Fruit fly (Drosophila melanogaster) whole organism, embryonic: ENCODE data around the gene tral.

Experiments used
- Atf6 ChIP-seq: fragments of 200-800 bp; sonication (Bioruptor generic); IDR thresholded peaks from 2 replicates; pipeline ENCODE4 v1.3.6; 2022; ENCODE audit warnings: missing biosample characterization, missing genetic modification characterization
- BEAF-32 ChIP-seq: fragments of 200-800 bp; sonication (Bioruptor generic); optimal IDR thresholded peaks from 3 replicates; lab custom pipeline; 2017; ENCODE audit warnings: missing biosample characterization, missing genetic modification characterization, mild to moderate bottlenecking, moderate library complexity, missing genetic modification reagents
- CG10274 ChIP-seq: fragments of 200-800 bp; sonication (Bioruptor generic); optimal IDR thresholded peaks from 3 replicates; lab custom pipeline; 2017; ENCODE audit warnings: missing biosample characterization, mild to moderate bottlenecking, missing genetic modification characterization
- CG10462 ChIP-seq: fragments of 200-800 bp; sonication (Bioruptor generic); optimal IDR thresholded peaks from 2 replicates; lab custom pipeline; 2016; ENCODE audit warnings: missing biosample characterization, missing genetic modification characterization
- CG11696 ChIP-seq: fragments of 200-800 bp; sonication (Bioruptor generic); IDR thresholded peaks from 2 replicates; pipeline ENCODE4 v1.3.6; 2022; ENCODE audit warnings: missing biosample characterization, missing genetic modification characterization
- CG15514 ChIP-seq: fragments of 200-800 bp; sonication (Bioruptor generic); optimal IDR thresholded peaks from 3 replicates; lab custom pipeline; 2017; ENCODE audit warnings: missing biosample characterization, missing genetic modification characterization, mild to moderate bottlenecking, moderate library complexity, missing genetic modification reagents
- CG17186 ChIP-seq: fragments of 200-800 bp; sonication (Bioruptor generic); optimal IDR thresholded peaks from 3 replicates; lab custom pipeline; 2017; ENCODE audit warnings: missing biosample characterization, missing genetic modification reagents, missing genetic modification characterization
- CG17802 ChIP-seq: fragments of 200-800 bp; sonication (Bioruptor generic); optimal IDR thresholded peaks from 2 replicates; lab custom pipeline; 2018; ENCODE audit warnings: missing biosample characterization, mild to moderate bottlenecking, missing genetic modification characterization, moderate library complexity
- CG18262 ChIP-seq: fragments of 200-800 bp; optimal IDR thresholded peaks from 3 replicates; lab custom pipeline; 2019; ENCODE audit warnings: missing biosample characterization, mild to moderate bottlenecking, missing genetic modification characterization, moderate library complexity
- CG2116 ChIP-seq: fragments of 200-800 bp; sonication (Bioruptor generic); optimal IDR thresholded peaks from 3 replicates; lab custom pipeline; 2018; ENCODE audit warnings: missing biosample characterization, mild to moderate bottlenecking, missing genetic modification characterization
- CG33213 ChIP-seq: fragments of 200-800 bp; sonication (Bioruptor generic); optimal IDR thresholded peaks from 3 replicates; lab custom pipeline; 2016; ENCODE audit warnings: missing biosample characterization, missing genetic modification characterization
- CG34224 ChIP-seq: fragments of 200-800 bp; sonication (Bioruptor generic); IDR thresholded peaks from 3 replicates; pipeline ENCODE4 v1.3.6; 2022; ENCODE audit warnings: missing biosample characterization, missing genetic modification characterization; ENCODE audit not compliant: partially characterized antibody
- CG34422 ChIP-seq: fragments of 200-800 bp; sonication (Bioruptor generic); IDR thresholded peaks from 3 replicates; pipeline ENCODE4 v1.3.6; 2022; ENCODE audit warnings: missing biosample characterization, missing genetic modification characterization
- CG4328 ChIP-seq: fragments of 200-800 bp; sonication (Bioruptor generic); optimal IDR thresholded peaks from 3 replicates; lab custom pipeline; 2017; ENCODE audit warnings: missing biosample characterization, missing genetic modification reagents, missing genetic modification characterization
- CG9797 ChIP-seq: fragments of 200-800 bp; sonication (Bioruptor generic); optimal IDR thresholded peaks from 3 replicates; lab custom pipeline; 2018; ENCODE audit warnings: missing biosample characterization, mild to moderate bottlenecking, missing genetic modification characterization
- CG9817 ChIP-seq: fragments of 200-800 bp; sonication (Bioruptor generic); optimal IDR thresholded peaks from 2 replicates; lab custom pipeline; 2018; ENCODE audit warnings: missing biosample characterization, mild to moderate bottlenecking, missing genetic modification characterization, moderate library complexity
- CHES-1-like ChIP-seq: fragments of 200-800 bp; sonication (Bioruptor generic); optimal IDR thresholded peaks from 2 replicates; lab custom pipeline; 2016; ENCODE audit warnings: missing biosample characterization, missing genetic modification characterization
- CTCF ChIP-seq: fragments of 200-800 bp; sonication (Bioruptor generic); optimal IDR thresholded peaks from 2 replicates; lab custom pipeline; 2017; ENCODE audit warnings: missing biosample characterization, mild to moderate bottlenecking, missing genetic modification characterization, moderate library complexity
- Dref ChIP-seq: fragments of 200-800 bp; sonication (Bioruptor generic); IDR thresholded peaks from 2 replicates; pipeline ENCODE4 v1.3.6; 2022; ENCODE audit warnings: missing biosample characterization, missing genetic modification characterization
- Ets65A ChIP-seq: fragments of 200-800 bp; sonication (Bioruptor generic); peaks from one replicate; lab custom pipeline; 2016; ENCODE audit warnings: missing biosample characterization, missing genetic modification characterization
- Fer2 ChIP-seq: fragments of 200-800 bp; sonication (Bioruptor generic); optimal IDR thresholded peaks from 2 replicates; lab custom pipeline; 2018; ENCODE audit warnings: missing biosample characterization, mild to moderate bottlenecking, missing genetic modification characterization, moderate library complexity
- HLH4C ChIP-seq: fragments of 200-800 bp; sonication (Bioruptor generic); IDR thresholded peaks from 3 replicates; pipeline ENCODE4 v1.3.6; 2022; ENCODE audit warnings: missing biosample characterization, missing genetic modification characterization; ENCODE audit not compliant: partially characterized antibody
- HmgZ ChIP-seq: fragments of 200-800 bp; sonication (Bioruptor generic); optimal IDR thresholded peaks from 2 replicates; lab custom pipeline; 2018; ENCODE audit warnings: missing biosample characterization, mild to moderate bottlenecking, missing genetic modification characterization
- MBD-R2 ChIP-seq: fragments of 200-800 bp; sonication (Bioruptor generic); IDR thresholded peaks from 2 replicates; pipeline ENCODE4 v1.3.6; 2022; ENCODE audit warnings: missing biosample characterization, missing genetic modification characterization
- Mad ChIP-seq: fragments of 200-800 bp; sonication (Bioruptor generic); optimal IDR thresholded peaks from 2 replicates; lab custom pipeline; 2016; ENCODE audit warnings: missing biosample characterization, missing genetic modification characterization
- Med ChIP-seq: fragments of 200-800 bp; sonication (Bioruptor generic); peaks from one replicate; lab custom pipeline; 2016; ENCODE audit warnings: missing biosample characterization, missing genetic modification characterization, mild to moderate bottlenecking, inconsistent platforms, moderate library complexity
- Meics ChIP-seq: fragments of 200-800 bp; sonication (Bioruptor generic); optimal IDR thresholded peaks from 2 replicates; lab custom pipeline; 2017; ENCODE audit warnings: missing biosample characterization, mild to moderate bottlenecking, missing genetic modification characterization
- Rfx ChIP-seq: fragments of 200-800 bp; sonication (Bioruptor generic); IDR thresholded peaks from 2 replicates; pipeline ENCODE4 v1.3.6; 2022; ENCODE audit warnings: missing biosample characterization, missing genetic modification characterization
- Scr ChIP-seq: fragments of 200-800 bp; sonication (Bioruptor generic); IDR thresholded peaks from 2 replicates; pipeline ENCODE4 v1.3.6; 2022; ENCODE audit warnings: missing biosample characterization, missing genetic modification characterization; ENCODE audit not compliant: partially characterized antibody
- YL-1 ChIP-seq: fragments of 200-800 bp; sonication (Bioruptor generic); optimal IDR thresholded peaks from 3 replicates; lab custom pipeline; 2017; ENCODE audit warnings: missing biosample characterization, mild to moderate bottlenecking, missing genetic modification characterization
- caup ChIP-seq: fragments of 200-800 bp; sonication (Bioruptor generic); optimal IDR thresholded peaks from 3 replicates; lab custom pipeline; 2017; ENCODE audit warnings: missing biosample characterization, mild to moderate bottlenecking, missing genetic modification characterization, moderate library complexity; ENCODE audit not compliant: severe bottlenecking
- chif ChIP-seq, 2 experiments: fragments of 200-800 bp; sonication (Bioruptor generic); optimal IDR thresholded peaks; 3 replicates each; lab custom pipeline; 2016; ENCODE audit warnings: missing biosample characterization in 2 of 2, missing genetic modification characterization in 2 of 2
- chinmo ChIP-seq: fragments of 200-800 bp; sonication (Bioruptor generic); IDR thresholded peaks from 4 replicates; pipeline ENCODE4 v1.3.6; 2022; ENCODE audit warnings: missing biosample characterization, missing genetic modification characterization; ENCODE audit not compliant: partially characterized antibody
- corto ChIP-seq: fragments of 200-800 bp; sonication (Bioruptor generic); optimal IDR thresholded peaks from 2 replicates; lab custom pipeline; 2016; ENCODE audit warnings: missing biosample characterization, mild to moderate bottlenecking, missing genetic modification characterization, moderate library complexity
- crp ChIP-seq, 2 experiments: fragments of 200-800 bp; sonication (Bioruptor generic); optimal IDR thresholded peaks; 2 replicates in 1 of 2; 3 replicates in 1 of 2; lab custom pipeline; 2017; ENCODE audit warnings: missing biosample characterization in 2 of 2, missing genetic modification characterization in 2 of 2, mild to moderate bottlenecking in 1 of 2, moderate library complexity in 1 of 2
- dati ChIP-seq: fragments of 200-800 bp; sonication (Bioruptor generic); IDR thresholded peaks from 2 replicates; pipeline ENCODE4 v1.3.6; 2022; ENCODE audit warnings: missing biosample characterization, missing genetic modification characterization
- dmrt99B ChIP-seq: fragments of 200-800 bp; sonication (Bioruptor generic); optimal IDR thresholded peaks from 2 replicates; lab custom pipeline; 2018; ENCODE audit warnings: missing biosample characterization, mild to moderate bottlenecking, missing genetic modification characterization, moderate library complexity
- fd3F ChIP-seq: fragments of 200-800 bp; sonication (Bioruptor generic); optimal IDR thresholded peaks from 2 replicates; lab custom pipeline; 2018; ENCODE audit warnings: missing biosample characterization, mild to moderate bottlenecking, missing genetic modification characterization, moderate library complexity
- grau ChIP-seq: fragments of 200-800 bp; optimal IDR thresholded peaks from 3 replicates; lab custom pipeline; 2019; ENCODE audit warnings: missing biosample characterization, mild to moderate bottlenecking, missing genetic modification characterization, moderate library complexity
- her ChIP-seq: fragments of 200-800 bp; sonication (Bioruptor generic); optimal IDR thresholded peaks from 2 replicates; lab custom pipeline; 2016; ENCODE audit warnings: missing biosample characterization, missing genetic modification characterization
- ind ChIP-seq: fragments of 200-800 bp; sonication (Bioruptor generic); optimal IDR thresholded peaks from 3 replicates; lab custom pipeline; 2016; ENCODE audit warnings: missing biosample characterization, missing genetic modification characterization
- insv ChIP-seq, 2 experiments: fragments of 200-800 bp; sonication (Bioruptor generic); optimal IDR thresholded peaks; 3 replicates each; lab custom pipeline; 2016 to 2018; ENCODE audit warnings: missing biosample characterization in 2 of 2, missing genetic modification characterization in 2 of 2
- mld ChIP-seq: fragments of 200-800 bp; sonication (Bioruptor generic); IDR thresholded peaks from 3 replicates; pipeline ENCODE4 v1.3.6; 2022; ENCODE audit warnings: missing biosample characterization, missing genetic modification characterization; ENCODE audit not compliant: partially characterized antibody
- nmo ChIP-seq: fragments of 200-800 bp; sonication (Bioruptor generic); optimal IDR thresholded peaks from 2 replicates; lab custom pipeline; 2018; ENCODE audit warnings: missing biosample characterization, mild to moderate bottlenecking, missing genetic modification characterization, moderate library complexity
- nom ChIP-seq: fragments of 200-800 bp; sonication (Bioruptor generic); optimal IDR thresholded peaks from 2 replicates; lab custom pipeline; 2017; ENCODE audit warnings: missing biosample characterization, missing genetic modification characterization, mild to moderate bottlenecking, moderate library complexity, missing genetic modification reagents
- phol ChIP-seq: fragments of 200-800 bp; sonication (Bioruptor generic); optimal IDR thresholded peaks from 3 replicates; lab custom pipeline; 2018; ENCODE audit warnings: missing biosample characterization, mild to moderate bottlenecking, missing genetic modification characterization, moderate library complexity
- psq ChIP-seq: fragments of 200-800 bp; sonication (Bioruptor generic); optimal IDR thresholded peaks from 2 replicates; lab custom pipeline; 2017; ENCODE audit warnings: missing biosample characterization, missing genetic modification characterization
- pzg ChIP-seq: fragments of 200-800 bp; sonication (Bioruptor generic); optimal IDR thresholded peaks from 3 replicates; lab custom pipeline; 2018; ENCODE audit warnings: missing biosample characterization, mild to moderate bottlenecking, missing genetic modification characterization, moderate library complexity
- seq ChIP-seq: fragments of 200-800 bp; sonication (Bioruptor generic); IDR thresholded peaks from 2 replicates; pipeline ENCODE4 v1.3.6; 2022; ENCODE audit warnings: missing biosample characterization, missing genetic modification characterization
- trem ChIP-seq: fragments of 200-800 bp; optimal IDR thresholded peaks from 3 replicates; lab custom pipeline; 2019; ENCODE audit warnings: missing biosample characterization, mild to moderate bottlenecking, missing genetic modification characterization, moderate library complexity

tral gene

DNA sequence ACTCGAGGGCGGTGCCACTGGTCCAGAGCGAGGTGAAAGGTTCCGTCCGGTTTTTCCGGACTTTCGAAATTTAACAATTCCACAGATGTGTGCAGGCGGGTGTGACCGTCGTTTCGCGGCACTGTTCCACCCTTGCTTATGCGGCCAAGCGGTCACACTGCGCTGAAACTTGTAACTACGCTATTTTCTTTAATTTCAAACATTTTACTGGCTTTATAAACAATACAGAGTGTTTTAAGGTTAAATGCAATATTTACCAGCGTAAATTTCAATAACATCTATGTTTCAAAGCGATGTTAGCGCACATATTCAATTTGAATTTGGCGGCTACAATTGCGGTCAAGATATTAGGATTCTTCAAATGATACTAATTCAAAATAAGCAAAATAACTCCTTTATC is 15.2 kb downstream of the tral start, which contains the start of gene nst (continued):
- no peak for TF ChIP-seq corto (GFP tag; lab: Kevin White, UChicago)
- TF ChIP-seq MBD-R2 (GFP tag; lab: Robert Waterston, UW) = peak; percentile 89
- TF ChIP-seq HLH4C = no peak
- no peak for TF ChIP-seq Meics (GFP tag; lab: Kevin White, UChicago)
- TF ChIP-seq Fer2 = no peak
- peak; percentile 88 for TF ChIP-seq Med (GFP tag; lab: Kevin White, UChicago)
- peak; percentile 37 for TF ChIP-seq her
- peak; percentile 29 for TF ChIP-seq CTCF (GFP tag; lab: Kevin White, UChicago)
- peak; percentile 33; the same call in 1 of the 2 replicates for TF ChIP-seq Dref (GFP tag; lab: Robert Waterston, UW)
- peak; percentile 32 for TF ChIP-seq YL-1 (GFP tag; lab: Kevin White, UChicago)
- TF ChIP-seq CG17186 (GFP tag; lab: Kevin White, UChicago) = peak; percentile 34
- TF ChIP-seq CG9797 (GFP tag; lab: Kevin White, UChicago) = peak; percentile 81
- TF ChIP-seq ind (GFP tag; lab: Kevin White, UChicago) = no peak
- no peak for TF ChIP-seq psq (GFP tag; lab: Kevin White, UChicago)
- TF ChIP-seq CG4328 = no peak
- peak; percentile 6 for TF ChIP-seq CHES-1-like (GFP tag; lab: Kevin White, UChicago)
- TF ChIP-seq BEAF-32 (GFP tag; lab: Kevin White, UChicago) = peak; percentile 24
- peak; percentile 40 for TF ChIP-seq Scr
- TF ChIP-seq CG18262 (tag; lab: Kevin White, UChicago) = no peak
- peak; percentile 27; the same call in 1 of the 2 replicates for TF ChIP-seq seq (GFP tag; lab: Robert Waterston, UW)
- TF ChIP-seq CG33213 (GFP tag; lab: Kevin White, UChicago) = peak; percentile 14
- TF ChIP-seq Rfx (GFP tag; lab: Robert Waterston, UW) = 0 out of 2 replicates have a peak, but pooled peaks have one; percentile 28
- no peak for TF ChIP-seq dmrt99B (tag; lab: Kevin White, UChicago)
- TF ChIP-seq nom (GFP tag; lab: Kevin White, UChicago) = no peak
- TF ChIP-seq CG10462 (GFP tag; lab: Kevin White, UChicago) = no peak
- peak; percentile 19 for TF ChIP-seq CG9817
- TF ChIP-seq Ets65A (GFP tag; lab: Kevin White, UChicago) = peak; percentile 60
- peak; percentile 21 for TF ChIP-seq phol (tag; lab: Kevin White, UChicago)
- TF ChIP-seq CG10274 (GFP tag; lab: Kevin White, UChicago) = no peak
- TF ChIP-seq CG17802 (tag; lab: Kevin White, UChicago) = peak; percentile 2
- peak; percentile 12 for TF ChIP-seq nmo
- TF ChIP-seq chinmo = no peak
- peak; percentile 69 for TF ChIP-seq CG15514
- TF ChIP-seq CG34422 (GFP tag; lab: Robert Waterston, UW) = peak; percentile 43; the same call in 1 of the 3 replicates
- TF ChIP-seq trem (tag; lab: Kevin White, UChicago) = peak; percentile 14
- TF ChIP-seq fd3F (GFP tag; lab: Kevin White, UChicago) = no peak
- TF ChIP-seq Atf6 = no peak
- peak; percentile 67 for TF ChIP-seq pzg (GFP tag; lab: Kevin White, UChicago)
- TF ChIP-seq Mad = no peak
- TF ChIP-seq mld (GFP tag; lab: Robert Waterston, UW) = 0 out of 3 replicates have a peak, but pooled peaks have one; percentile 34
- TF ChIP-seq crp (GFP tag; optimal IDR thresholded peaks at IDR 0.05; lab: Kevin White, UChicago) = peak in 1 of 2 experiments; percentile 78
- peak; percentile 1 for TF ChIP-seq caup (GFP tag; lab: Kevin White, UChicago)
- TF ChIP-seq dati (GFP tag; lab: Robert Waterston, UW) = no peak
- peak; percentile 7 for TF ChIP-seq HmgZ (tag; lab: Kevin White, UChicago)
- TF ChIP-seq CG34224 = 0 out of 3 replicates have a peak, but pooled peaks have one; percentile 6
- peak; percentile 94 for TF ChIP-seq CG11696 (GFP tag; lab: Robert Waterston, UW)
- peak; percentile 32 for TF ChIP-seq CG2116 (GFP tag; lab: Kevin White, UChicago)
- TF ChIP-seq insv (GFP tag; optimal IDR thresholded peaks at IDR 0.05; lab: Kevin White, UChicago) = no peak
- TF ChIP-seq grau (tag; lab: Kevin White, UChicago) = peak; percentile 16
- peak in 1 of 2 experiments; percentile 18 for TF ChIP-seq chif (GFP tag; optimal IDR thresholded peaks at IDR 0.05; lab: Kevin White, UChicago)
